Worm (Caenorhabditis elegans) whole organism, L4 larva: ENCODE data around the gene M110.8.

Experiments used
- F26F4.8 ChIP-seq: fragments of 200-800 bp; sonication (Bioruptor generic); conservative IDR thresholded peaks from 2 replicates; pipeline ENCODE4 v1.3.6; 2022; ENCODE audit warnings: missing genetic modification characterization, missing compliant biosample characterization
- T20F7.1 ChIP-seq: fragments of 200-800 bp; sonication (Bioruptor generic); optimal IDR thresholded peaks from 2 replicates; lab custom pipeline; 2018; ENCODE audit warnings: mild to moderate bottlenecking, missing genetic modification characterization, missing compliant biosample characterization
- Y48G9A.11 ChIP-seq: fragments of 200-800 bp; sonication (Bioruptor generic); IDR thresholded peaks from 2 replicates; pipeline ENCODE4 v1.3.6; 2022; ENCODE audit warnings: missing genetic modification reagents, missing genetic modification characterization, missing compliant biosample characterization
- Y5F2A.4 ChIP-seq: fragments of 200-800 bp; sonication (Bioruptor generic); optimal IDR thresholded peaks from 2 replicates; lab custom pipeline; 2018; ENCODE audit warnings: mild to moderate bottlenecking, missing genetic modification characterization, missing compliant biosample characterization
- aha-1 ChIP-seq: fragments of 150-350 bp; peaks from one replicate; lab custom pipeline; 2014; ENCODE audit warnings: missing biosample characterization, missing genetic modification characterization
- aly-2 ChIP-seq: sonication (generic microtip); optimal IDR thresholded peaks from 2 replicates; lab custom pipeline; 2018; ENCODE audit warnings: missing biosample characterization, missing genetic modification characterization
- ceh-28 ChIP-seq: fragments of 150-350 bp; optimal IDR thresholded peaks from 2 replicates; lab custom pipeline; 2014; ENCODE audit warnings: missing biosample characterization, missing genetic modification reagents, missing genetic modification characterization
- ceh-44 ChIP-seq: fragments of 200-800 bp; sonication (Bioruptor generic); IDR thresholded peaks from 2 replicates; pipeline ENCODE4 v1.3.6; 2022; ENCODE audit warnings: missing genetic modification reagents, missing genetic modification characterization, missing compliant biosample characterization
- ceh-62 ChIP-seq: sonication (generic microtip); optimal IDR thresholded peaks from 2 replicates; lab custom pipeline; 2017; ENCODE audit warnings: missing biosample characterization, missing genetic modification characterization
- ceh-82 ChIP-seq: sonication (generic microtip); optimal IDR thresholded peaks from 2 replicates; lab custom pipeline; 2017; ENCODE audit warnings: missing biosample characterization, missing genetic modification characterization
- ces-1 ChIP-seq: fragments of 150-350 bp; sonication (generic microtip); optimal IDR thresholded peaks from 4 replicates; lab custom pipeline; 2014; ENCODE audit warnings: missing biosample characterization, missing genetic modification reagents, missing genetic modification characterization
- ctbp-1 ChIP-seq: fragments of 200-800 bp; sonication (Bioruptor generic); IDR thresholded peaks from 2 replicates; pipeline ENCODE4 v1.3.6; 2022; ENCODE audit warnings: missing genetic modification reagents, missing genetic modification characterization, missing compliant biosample characterization
- daf-8 ChIP-seq: fragments of 200-800 bp; sonication (Bioruptor generic); IDR thresholded peaks from 2 replicates; pipeline ENCODE4 v1.3.6; 2022; ENCODE audit warnings: missing genetic modification characterization, missing compliant biosample characterization
- duxl-1 ChIP-seq: sonication (generic microtip); optimal IDR thresholded peaks from 2 replicates; lab custom pipeline; 2016; ENCODE audit warnings: mild to moderate bottlenecking, missing genetic modification characterization, moderate library complexity, missing compliant biosample characterization; ENCODE audit not compliant: poor library complexity
- fos-1 ChIP-seq: fragments of 150-350 bp; optimal IDR thresholded peaks from 2 replicates; lab custom pipeline; 2014; ENCODE audit warnings: missing biosample characterization, missing genetic modification characterization
- hmg-1.1 ChIP-seq: fragments of 200-800 bp; sonication (Bioruptor generic); IDR thresholded peaks from 2 replicates; pipeline ENCODE4 v1.3.6; 2022; ENCODE audit warnings: missing genetic modification reagents, missing genetic modification characterization, missing compliant biosample characterization
- lim-7 ChIP-seq: fragments of 200-800 bp; sonication (Bioruptor generic); IDR thresholded peaks from 2 replicates; pipeline ENCODE4 v1.3.6; 2022; ENCODE audit warnings: missing genetic modification characterization, missing compliant biosample characterization
- lsy-2 ChIP-seq, 2 experiments: fragments of 150-350 bp in 1 of 2; sonication (generic microtip) in 1 of 2; optimal IDR thresholded peaks; 2 replicates each; lab custom pipeline; 2014 to 2017; ENCODE audit warnings: missing biosample characterization in 2 of 2, missing genetic modification characterization in 2 of 2
- madf-5 ChIP-seq, 2 experiments: fragments of 200-800 bp; sonication (Bioruptor generic); IDR thresholded peaks; 2 replicates each; pipeline ENCODE4 v1.3.6; 2022; ENCODE audit warnings: missing compliant biosample characterization in 2 of 2, missing genetic modification characterization in 2 of 2
- mdl-1 ChIP-seq, 2 experiments: fragments of 150-350 bp in 1 of 2; sonication (generic microtip) in 1 of 2; optimal IDR thresholded peaks; 2 replicates each; lab custom pipeline; 2014 to 2017; ENCODE audit warnings: missing biosample characterization in 2 of 2, missing genetic modification characterization in 2 of 2
- mdt-29 ChIP-seq: fragments of 200-800 bp; sonication (Bioruptor generic); IDR thresholded peaks from 2 replicates; pipeline ENCODE4 v1.3.6; 2022; ENCODE audit warnings: missing genetic modification reagents, missing genetic modification characterization, missing compliant biosample characterization
- mep-1 ChIP-seq: fragments of 150-350 bp; sonication (generic microtip); optimal IDR thresholded peaks from 3 replicates; lab custom pipeline; 2014; ENCODE audit warnings: missing biosample characterization, missing genetic modification characterization
- mxl-2 ChIP-seq: fragments of 200-800 bp; sonication (Bioruptor generic); conservative IDR thresholded peaks from 2 replicates; pipeline ENCODE4 v1.3.6; 2022; ENCODE audit warnings: missing genetic modification reagents, missing genetic modification characterization, missing compliant biosample characterization
- mxl-3 ChIP-seq: fragments of 200-800 bp; sonication (Bioruptor generic); optimal IDR thresholded peaks from 2 replicates; lab custom pipeline; 2018; ENCODE audit warnings: mild to moderate bottlenecking, missing genetic modification characterization, missing compliant biosample characterization
- nhr-102 ChIP-seq: sonication (generic microtip); optimal IDR thresholded peaks from 2 replicates; lab custom pipeline; 2016; ENCODE audit warnings: mild to moderate bottlenecking, missing genetic modification characterization, moderate library complexity, missing compliant biosample characterization
- nhr-28 ChIP-seq: fragments of 150-350 bp; optimal IDR thresholded peaks from 2 replicates; lab custom pipeline; 2014; ENCODE audit warnings: missing biosample characterization, missing genetic modification characterization
- nhr-42 ChIP-seq: fragments of 200-800 bp; sonication (Bioruptor generic); IDR thresholded peaks from 2 replicates; pipeline ENCODE4 v1.3.6; 2022; ENCODE audit warnings: missing genetic modification characterization, missing compliant biosample characterization
- nhr-6 ChIP-seq: fragments of 150-350 bp; optimal IDR thresholded peaks from 2 replicates; lab custom pipeline; 2014; ENCODE audit warnings: missing biosample characterization, missing genetic modification characterization
- nhr-76 ChIP-seq: fragments of 150-350 bp; optimal IDR thresholded peaks from 2 replicates; lab custom pipeline; 2014; ENCODE audit warnings: missing biosample characterization, missing genetic modification characterization
- nhr-77 ChIP-seq: fragments of 150-350 bp; optimal IDR thresholded peaks from 2 replicates; lab custom pipeline; 2014; ENCODE audit warnings: missing biosample characterization, missing genetic modification characterization
- pqm-1 ChIP-seq: sonication (generic microtip); optimal IDR thresholded peaks from 2 replicates; lab custom pipeline; 2017; ENCODE audit warnings: missing biosample characterization, missing genetic modification characterization
- sdz-12 ChIP-seq: fragments of 200-800 bp; sonication (Bioruptor generic); optimal IDR thresholded peaks from 2 replicates; lab custom pipeline; 2018; ENCODE audit warnings: mild to moderate bottlenecking, missing genetic modification characterization, missing compliant biosample characterization
- skn-1 ChIP-seq: fragments of 150-350 bp; optimal IDR thresholded peaks from 2 replicates; lab custom pipeline; 2014; ENCODE audit warnings: missing biosample characterization, missing genetic modification characterization
- snpc-1.2 ChIP-seq: fragments of 200-800 bp; sonication (Bioruptor generic); IDR thresholded peaks from 2 replicates; pipeline ENCODE4 v1.3.6; 2022; ENCODE audit warnings: missing genetic modification reagents, missing genetic modification characterization, missing compliant biosample characterization
- tag-97 ChIP-seq: fragments of 200-800 bp; sonication (Bioruptor generic); IDR thresholded peaks from 2 replicates; pipeline ENCODE4 v1.3.6; 2022; ENCODE audit warnings: missing genetic modification characterization, missing compliant biosample characterization
- unc-39 ChIP-seq: sonication (generic microtip); optimal IDR thresholded peaks from 2 replicates; lab custom pipeline; 2017; ENCODE audit warnings: missing biosample characterization, missing genetic modification characterization
- unc-62 ChIP-seq, 3 experiments: fragments of 150-350 bp in 1 of 3; sonication (generic microtip); optimal IDR thresholded peaks in 2 of 3; peaks in 1 of 3; 1 replicate in 1 of 3; 2 replicates in 2 of 3; lab custom pipeline; 2014 to 2017; ENCODE audit warnings: missing biosample characterization in 3 of 3, missing genetic modification characterization in 3 of 3, missing genetic modification reagents in 3 of 3, missing genotype in 1 of 3
- zag-1 ChIP-seq: fragments of 150-350 bp; optimal IDR thresholded peaks from 2 replicates; lab custom pipeline; 2014; ENCODE audit warnings: missing biosample characterization, missing genetic modification characterization
- zfp-2 ChIP-seq: sonication (generic microtip); optimal IDR thresholded peaks from 2 replicates; lab custom pipeline; 2016; ENCODE audit warnings: mild to moderate bottlenecking, missing genetic modification characterization, missing compliant biosample characterization
- zfp-3 ChIP-seq: fragments of 200-800 bp; sonication (Bioruptor generic); conservative IDR thresholded peaks from 2 replicates; pipeline ENCODE4 v1.3.6; 2022; ENCODE audit warnings: missing genetic modification reagents, missing genetic modification characterization, missing compliant biosample characterization
- zip-2 ChIP-seq: fragments of 150-350 bp; optimal IDR thresholded peaks from 2 replicates; lab custom pipeline; 2014; ENCODE audit warnings: missing biosample characterization, missing genetic modification characterization

The M110.8 gene

ce11 chrII:8222309-8223065 lies 13.1 kb upstream of the M110.8 start, which contains the start of gene dab-1 (continued):
- TF ChIP-seq tag-97 (GFP tag; lab: Robert Waterston, UW) (no peak), mep-1 (tag; lab: Kevin White, UChicago) (peak; percentile 56), nhr-77 (tag; lab: Kevin White, UChicago) (peak; percentile 41), ceh-28 (tag; lab: Kevin White, UChicago) (no peak), lsy-2 (tag; optimal IDR thresholded peaks at IDR 0.05; lab: Kevin White, UChicago) (peak in 1 of 2 experiments; percentile 25)

- TF ChIP-seq ces-1 (GFP tag; lab: Kevin White, UChicago) (no peak), unc-62 (GFP tag; optimal IDR thresholded peaks at IDR 0.05 in 1 of 2; lab: Kevin White, UChicago) (peak in 1 of 2 experiments; percentile 96), unc-62 (tag; optimal IDR thresholded peaks at IDR 0.05; lab: Kevin White, UChicago) (no peak)
- TF ChIP-seq, all 104 proteins: peak for 1
Measured at ce11 chrII:8220267-8220666, 10.9 kb upstream of the M110.8 start.

ce11 chrII:8218266-8218665 lies 8.9 kb upstream of the M110.8 start:
- TF ChIP-seq nhr-77 (tag; lab: Kevin White, UChicago) = no peak
- TF ChIP-seq nhr-6 (tag; lab: Kevin White, UChicago) = no peak
- peak; percentile 93 for TF ChIP-seq aha-1 (tag; lab: Kevin White, UChicago)
- no peak for TF ChIP-seq nhr-102
- TF ChIP-seq zfp-2 (tag; lab: Kevin White, UChicago) = no peak
- TF ChIP-seq unc-62 (GFP tag; optimal IDR thresholded peaks at IDR 0.05 in 1 of 2; lab: Kevin White, UChicago) = peak in 1 of 2 experiments; percentile 2
- no peak for TF ChIP-seq unc-62 (tag; optimal IDR thresholded peaks at IDR 0.05; lab: Kevin White, UChicago)

ce11 chrII:8216922-8217321 lies 7.5 kb upstream of the M110.8 start, which contains the start of gene ifg-1:
Gene ifg-1, plus strand, starts transcription at chrII:8217222.
- no peak for TF ChIP-seq ceh-44 (GFP tag; lab: Robert Waterston, UW)
- TF ChIP-seq ceh-82 (tag; lab: Kevin White, UChicago) = no peak
- TF ChIP-seq Y48G9A.11 (GFP tag; lab: Robert Waterston, UW) = no peak
- TF ChIP-seq pqm-1 (tag; lab: Kevin White, UChicago) = no peak
- no peak for TF ChIP-seq daf-8 (GFP tag; lab: Robert Waterston, UW)
- TF ChIP-seq nhr-76 = no peak
- no peak for TF ChIP-seq T20F7.1 (GFP tag; lab: Kevin White, UChicago)
- no peak for TF ChIP-seq hmg-1.1 (GFP tag; lab: Robert Waterston, UW)
- TF ChIP-seq aly-2 (tag; lab: Kevin White, UChicago) = no peak
- no peak for TF ChIP-seq ceh-28 (tag; lab: Kevin White, UChicago)
- TF ChIP-seq mxl-2 = no peak
- no peak for TF ChIP-seq duxl-1 (tag; lab: Kevin White, UChicago)
- TF ChIP-seq nhr-6 (tag; lab: Kevin White, UChicago) = no peak
- no peak for TF ChIP-seq nhr-28 (tag; lab: Kevin White, UChicago)
- TF ChIP-seq zip-2 = no peak
- no peak for TF ChIP-seq nhr-42
- no peak for TF ChIP-seq ctbp-1 (GFP tag; lab: Robert Waterston, UW)
- TF ChIP-seq mxl-3 = no peak
- TF ChIP-seq F26F4.8 (GFP tag; lab: Robert Waterston, UW) = no peak
- no peak for TF ChIP-seq tag-97 (GFP tag; lab: Robert Waterston, UW)
- TF ChIP-seq, all 104 proteins: peak for 0

- no peak for TF ChIP-seq unc-39 (tag; lab: Kevin White, UChicago)
- TF ChIP-seq mdl-1 (tag; optimal IDR thresholded peaks at IDR 0.05; lab: Kevin White, UChicago) = no peak
- TF ChIP-seq zag-1 = no peak
- TF ChIP-seq mxl-3 = no peak
- no peak for TF ChIP-seq snpc-1.2
- TF ChIP-seq lim-7 = no peak
- no peak for TF ChIP-seq ceh-62 (tag; lab: Kevin White, UChicago)
- no peak for TF ChIP-seq Y5F2A.4 (GFP tag; lab: Kevin White, UChicago)
- TF ChIP-seq sdz-12 (GFP tag; lab: Kevin White, UChicago) = no peak
- no peak for TF ChIP-seq fos-1 (tag; lab: Kevin White, UChicago)
- TF ChIP-seq lsy-2 (tag; optimal IDR thresholded peaks at IDR 0.05; lab: Kevin White, UChicago) = peak in 1 of 2 experiments; percentile 76
- no peak for TF ChIP-seq mdt-29
- TF ChIP-seq unc-62 (GFP tag; optimal IDR thresholded peaks at IDR 0.05 in 1 of 2; lab: Kevin White, UChicago) = no peak
- TF ChIP-seq unc-62 (tag; optimal IDR thresholded peaks at IDR 0.05; lab: Kevin White, UChicago) = no peak
- TF ChIP-seq zfp-3 (GFP tag; lab: Robert Waterston, UW) = no peak
- TF ChIP-seq F26F4.8 (GFP tag; lab: Robert Waterston, UW) = no peak
- peak; percentile 42 for TF ChIP-seq ceh-28 (tag; lab: Kevin White, UChicago)
- no peak for TF ChIP-seq madf-5 (GFP tag; IDR thresholded peaks at IDR 0.05; lab: Robert Waterston, UW)
- no peak for TF ChIP-seq skn-1 (tag; lab: Kevin White, UChicago)
- no peak for TF ChIP-seq nhr-77 (tag; lab: Kevin White, UChicago)
- no peak for TF ChIP-seq duxl-1 (tag; lab: Kevin White, UChicago)
Measured at ce11 chrII:8216433-8216832, 7.1 kb upstream of the M110.8 start, which contains the start of gene M110.3. Gene M110.3, minus strand, starts transcription at chrII:8216616.
